Fruit fly (Drosophila melanogaster): ENCODE data around the gene Kah.

Gene Kah

DNA sequence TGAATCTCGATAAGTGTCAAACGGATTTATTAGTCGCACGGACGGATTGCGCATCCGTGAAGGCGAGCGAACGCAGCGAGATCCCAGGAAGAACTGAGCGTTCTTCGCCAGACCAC, at the start of gene Kah:
TSS of gene Kah (minus strand) at position 101 of the 116 bp plus-strand sequence.
- TF ChIP-seq Sin3A (optimal IDR thresholded peaks at IDR 0.05) = no peak

DNA sequence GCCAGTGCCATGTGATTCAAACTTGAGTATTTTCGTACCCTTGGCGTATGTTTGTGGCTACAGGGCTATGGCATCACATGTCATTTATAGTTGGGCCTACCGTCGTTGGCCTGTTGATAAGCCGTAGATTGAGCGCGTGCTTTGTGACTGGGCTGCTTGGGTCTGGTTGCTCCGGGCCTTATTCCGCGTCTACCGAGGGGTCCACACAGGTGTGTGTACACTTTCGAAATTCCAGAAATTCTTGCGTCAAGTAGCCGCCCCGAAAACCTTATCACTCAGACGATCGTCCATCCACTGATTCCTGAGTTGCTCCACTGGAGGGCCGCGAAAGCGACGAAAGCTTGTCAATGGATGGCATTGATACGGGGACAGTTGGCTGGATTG, 48.9 kb upstream of the Kah start:
- TF ChIP-seq insv (optimal IDR thresholded peaks at IDR 0.05) (no peak), Sin3A (optimal IDR thresholded peaks at IDR 0.05) (no peak), h (optimal IDR thresholded peaks at IDR 0.05) (no peak), ttk (optimal IDR thresholded peaks at IDR 0.05) (no peak), Myc (optimal IDR thresholded peaks at IDR 0.05) (no peak), psq (optimal IDR thresholded peaks at IDR 0.05) (no peak)

DNA sequence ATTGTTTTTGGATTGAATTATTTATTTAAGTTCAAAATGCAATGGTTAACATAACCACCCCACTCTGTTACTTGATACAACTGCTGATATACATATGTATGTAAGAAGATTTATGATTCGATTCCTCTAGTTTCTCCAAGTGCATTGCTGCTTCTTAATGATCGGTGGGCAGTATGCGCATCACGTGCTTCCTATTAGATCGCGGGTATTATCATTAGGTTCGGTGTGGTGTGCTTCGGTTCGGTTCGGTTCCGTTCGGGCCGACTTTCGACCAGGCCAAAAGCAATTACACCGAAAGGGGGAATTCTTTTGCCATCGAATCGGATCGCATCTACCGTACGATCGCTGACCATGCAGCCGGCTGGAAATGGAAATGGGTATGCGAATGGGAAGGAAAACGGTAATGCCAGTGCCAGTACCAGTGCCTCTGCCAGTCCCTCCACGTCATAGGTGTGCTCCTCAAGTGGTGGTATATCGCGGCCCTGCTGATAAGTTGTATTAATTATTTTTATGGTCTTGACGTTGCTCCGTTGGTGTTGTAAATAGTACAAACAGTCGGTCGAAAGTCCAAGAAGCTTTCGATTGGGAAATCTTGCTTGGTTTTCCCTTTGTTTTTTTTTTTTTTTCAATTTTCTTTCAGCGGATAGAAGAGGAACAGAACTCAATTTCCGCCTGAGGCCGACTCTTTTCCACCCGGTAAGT, 48.4 kb upstream of the Kah start:
- no peak for TF ChIP-seq ttk (optimal IDR thresholded peaks at IDR 0.05)
- no peak for TF ChIP-seq Myc (optimal IDR thresholded peaks at IDR 0.05)
- no peak for TF ChIP-seq h (optimal IDR thresholded peaks at IDR 0.05)
- no peak for TF ChIP-seq insv (optimal IDR thresholded peaks at IDR 0.05)
- no peak for TF ChIP-seq Sin3A (optimal IDR thresholded peaks at IDR 0.05)
- no peak for TF ChIP-seq psq (optimal IDR thresholded peaks at IDR 0.05)

DNA sequence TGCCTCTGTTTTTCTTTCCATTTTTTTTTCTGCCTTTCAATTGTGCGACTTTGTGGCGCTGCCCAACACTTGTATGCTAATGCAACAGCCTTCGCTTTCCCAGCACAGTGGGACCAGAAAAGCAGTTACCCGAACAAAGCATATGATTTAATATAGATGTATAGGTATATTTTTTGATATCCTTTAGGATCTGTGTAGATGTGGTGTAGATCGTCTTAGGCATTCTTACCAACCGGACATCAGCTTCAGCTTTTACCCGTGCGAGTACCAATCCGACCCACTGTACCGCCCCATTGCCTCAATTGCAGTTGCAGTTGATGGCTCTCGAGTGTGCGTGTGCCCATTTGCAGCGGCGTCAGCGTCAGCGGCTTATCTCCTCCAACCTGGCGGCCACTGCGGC, 47.4 kb upstream of the Kah start:
- no peak for TF ChIP-seq Myc (optimal IDR thresholded peaks at IDR 0.05)
- TF ChIP-seq Sin3A (optimal IDR thresholded peaks at IDR 0.05) = no peak
- no peak for TF ChIP-seq psq (optimal IDR thresholded peaks at IDR 0.05)

DNA sequence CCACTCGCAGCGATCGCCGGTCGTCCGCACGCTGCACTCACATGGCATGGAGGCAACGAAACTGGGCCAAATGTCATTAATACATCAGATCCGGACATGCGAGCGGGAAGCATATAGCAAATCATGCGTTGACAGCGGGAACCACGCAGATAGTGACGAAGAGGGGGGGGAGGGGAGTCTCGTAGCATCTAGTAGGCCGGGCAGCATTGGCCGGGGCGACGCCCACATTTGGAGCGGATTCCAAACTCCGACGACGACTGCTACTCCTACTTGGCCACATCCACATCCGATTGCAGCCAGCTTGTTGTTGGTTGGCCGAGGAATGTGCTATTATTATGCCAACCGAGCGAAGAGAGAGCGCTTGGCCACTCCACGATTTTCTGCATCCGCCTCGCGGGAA, 46.5 kb upstream of the Kah start:
- TF ChIP-seq Sin3A (optimal IDR thresholded peaks at IDR 0.05) (no peak), Myc (optimal IDR thresholded peaks at IDR 0.05) (no peak), ttk (optimal IDR thresholded peaks at IDR 0.05) (no peak), h (optimal IDR thresholded peaks at IDR 0.05) (no peak), psq (optimal IDR thresholded peaks at IDR 0.05) (no peak), insv (optimal IDR thresholded peaks at IDR 0.05) (no peak)

DNA sequence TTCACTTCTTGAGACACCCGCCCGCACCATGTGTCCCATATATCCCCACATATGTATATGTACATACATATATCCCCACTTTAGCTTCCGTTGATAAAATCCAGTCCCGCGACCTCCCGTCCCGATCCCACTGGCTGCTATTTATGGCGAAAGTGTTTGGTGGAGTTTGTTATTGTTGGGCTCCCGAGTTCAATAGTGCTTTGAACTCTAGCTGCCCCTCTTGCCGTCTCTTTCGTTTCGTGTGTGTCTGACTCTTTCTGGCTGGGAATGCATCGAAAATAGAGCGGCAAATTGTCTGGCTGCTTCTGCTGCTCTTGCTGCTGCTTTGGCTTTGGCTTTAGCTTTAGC, 45.9 kb upstream of the Kah start:
- TF ChIP-seq Myc (optimal IDR thresholded peaks at IDR 0.05) (no peak), psq (optimal IDR thresholded peaks at IDR 0.05) (no peak), insv (optimal IDR thresholded peaks at IDR 0.05) (no peak), h (optimal IDR thresholded peaks at IDR 0.05) (no peak), ttk (optimal IDR thresholded peaks at IDR 0.05) (no peak), Sin3A (optimal IDR thresholded peaks at IDR 0.05) (no peak)

DNA sequence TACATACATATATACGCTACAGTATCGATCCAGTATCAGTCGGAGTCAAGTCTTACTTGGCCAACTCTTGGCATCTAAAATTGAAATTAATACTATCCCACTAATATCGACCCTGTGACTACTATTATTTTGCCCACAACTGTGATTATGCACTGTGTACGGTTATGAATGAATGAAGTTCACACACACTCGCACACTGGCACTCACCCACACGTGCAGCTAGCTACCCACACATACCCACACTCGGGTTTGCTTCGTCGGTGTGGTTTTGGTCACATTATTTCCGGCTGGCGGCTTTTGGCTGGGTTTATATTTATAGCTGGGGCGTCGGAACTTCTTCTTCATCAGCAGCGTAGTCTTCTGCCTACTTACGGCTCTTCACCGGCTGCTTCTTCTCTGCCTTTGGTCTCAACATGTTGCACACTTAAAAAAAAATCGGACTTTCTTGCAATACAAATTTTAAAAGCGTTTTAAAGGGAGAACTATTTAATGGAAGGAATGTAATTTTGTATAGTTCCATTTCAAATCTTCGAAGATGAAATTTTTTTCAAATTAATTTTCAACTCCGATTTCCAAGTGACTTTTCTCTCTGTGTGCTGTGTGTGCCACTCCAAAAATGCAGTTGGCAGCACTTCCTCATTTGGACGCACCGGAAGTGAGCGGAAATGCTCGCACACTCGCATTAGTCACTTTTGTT, 45.4 kb upstream of the Kah start:
- TF ChIP-seq h (optimal IDR thresholded peaks at IDR 0.05) (peak; percentile 79), insv (optimal IDR thresholded peaks at IDR 0.05) (no peak)

DNA sequence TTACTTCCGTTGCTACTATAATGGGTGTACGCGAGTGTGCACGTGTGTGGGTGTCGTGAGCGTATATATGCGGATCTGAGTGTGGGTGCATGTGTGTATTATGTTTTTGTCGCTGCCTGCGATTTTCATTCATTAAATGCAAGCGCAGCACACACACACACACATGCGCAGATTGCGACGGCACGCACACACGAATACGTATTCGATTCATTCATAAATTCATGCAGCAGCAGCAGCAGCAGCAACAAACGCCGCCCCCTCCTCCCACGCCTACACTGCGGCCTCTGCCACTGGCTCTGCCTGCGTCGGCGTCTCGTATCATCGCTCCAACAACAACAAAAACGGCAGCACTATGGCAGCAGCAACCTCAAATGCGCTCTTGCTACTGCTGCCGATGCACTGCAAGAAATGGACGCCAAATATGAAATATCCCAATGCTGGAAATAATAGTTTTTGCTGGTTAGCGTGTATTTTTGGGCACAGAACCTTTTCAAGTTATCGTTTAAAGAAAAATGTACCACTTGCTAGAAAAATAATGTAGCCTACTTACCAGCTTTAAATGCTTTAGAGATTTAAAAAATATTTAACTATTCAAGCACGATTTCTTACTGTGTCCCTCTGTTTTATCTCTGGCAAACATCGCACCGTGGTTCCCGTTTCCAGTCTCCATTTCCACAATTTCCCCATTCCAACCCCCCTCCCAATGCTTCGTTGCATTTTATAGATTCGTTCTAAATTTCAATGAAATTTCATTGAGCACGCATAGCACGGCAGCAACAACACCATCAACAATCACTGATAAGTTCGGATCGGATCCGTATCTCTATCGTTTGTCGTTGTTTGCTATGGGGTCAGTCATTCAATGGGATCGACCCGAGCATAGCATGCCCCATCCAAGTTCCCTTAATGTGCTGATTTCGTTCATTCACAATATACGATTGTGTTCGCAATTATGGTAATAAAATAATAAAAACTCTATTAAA, 44.5 kb upstream of the Kah start:
- TF ChIP-seq Sin3A (optimal IDR thresholded peaks at IDR 0.05) (no peak), ttk (optimal IDR thresholded peaks at IDR 0.05) (no peak), h (optimal IDR thresholded peaks at IDR 0.05) (no peak), Myc (optimal IDR thresholded peaks at IDR 0.05) (no peak), psq (optimal IDR thresholded peaks at IDR 0.05) (no peak), insv (optimal IDR thresholded peaks at IDR 0.05) (no peak)

DNA sequence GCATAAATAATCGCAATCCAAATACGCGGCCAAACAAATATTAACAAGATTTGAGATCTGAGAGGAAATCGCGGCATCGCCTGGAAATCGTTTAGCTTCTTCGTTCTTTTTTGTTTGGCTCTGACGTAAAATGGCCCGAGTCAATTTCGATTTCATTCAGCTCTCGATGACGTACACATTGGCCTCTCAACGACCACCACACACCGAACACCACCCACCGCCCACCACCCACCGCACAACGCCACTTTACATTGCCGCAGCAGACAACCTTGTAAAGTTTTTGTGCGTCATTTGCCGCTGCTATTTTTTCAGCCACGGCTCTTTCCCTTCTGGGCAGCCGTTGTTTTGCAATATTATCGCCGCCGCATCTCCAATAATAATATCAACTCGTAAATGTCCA, 43.0 kb upstream of the Kah start:
- no peak for TF ChIP-seq psq (optimal IDR thresholded peaks at IDR 0.05)
- TF ChIP-seq insv (optimal IDR thresholded peaks at IDR 0.05) = no peak
- TF ChIP-seq Myc (optimal IDR thresholded peaks at IDR 0.05) = no peak
- no peak for TF ChIP-seq ttk (optimal IDR thresholded peaks at IDR 0.05)
- no peak for TF ChIP-seq Sin3A (optimal IDR thresholded peaks at IDR 0.05)
- TF ChIP-seq h (optimal IDR thresholded peaks at IDR 0.05) = no peak

DNA sequence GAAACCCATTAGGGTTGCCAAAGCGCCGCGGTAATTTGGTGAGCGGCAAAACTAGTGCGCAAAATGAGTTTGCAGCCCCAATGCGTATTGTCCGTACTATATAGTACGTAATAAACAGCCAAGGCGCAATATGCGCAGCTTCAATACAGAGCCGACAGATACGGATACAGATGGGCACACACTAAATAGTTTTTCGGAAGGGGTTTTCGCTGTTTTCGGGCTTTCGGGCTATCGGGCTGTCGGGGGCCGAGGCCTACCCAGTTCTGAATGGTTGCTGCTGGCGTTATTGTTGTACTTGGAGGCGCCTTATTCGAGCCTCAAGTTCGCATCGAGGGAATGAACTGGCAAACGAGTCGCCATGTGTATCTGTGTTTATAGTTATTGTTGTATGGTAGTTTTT, 41.6 kb upstream of the Kah start:
- TF ChIP-seq ttk (optimal IDR thresholded peaks at IDR 0.05) = no peak
- TF ChIP-seq Myc (optimal IDR thresholded peaks at IDR 0.05) = no peak
- no peak for TF ChIP-seq Sin3A (optimal IDR thresholded peaks at IDR 0.05)
- no peak for TF ChIP-seq h (optimal IDR thresholded peaks at IDR 0.05)
- no peak for TF ChIP-seq insv (optimal IDR thresholded peaks at IDR 0.05)
- TF ChIP-seq psq (optimal IDR thresholded peaks at IDR 0.05) = no peak

DNA sequence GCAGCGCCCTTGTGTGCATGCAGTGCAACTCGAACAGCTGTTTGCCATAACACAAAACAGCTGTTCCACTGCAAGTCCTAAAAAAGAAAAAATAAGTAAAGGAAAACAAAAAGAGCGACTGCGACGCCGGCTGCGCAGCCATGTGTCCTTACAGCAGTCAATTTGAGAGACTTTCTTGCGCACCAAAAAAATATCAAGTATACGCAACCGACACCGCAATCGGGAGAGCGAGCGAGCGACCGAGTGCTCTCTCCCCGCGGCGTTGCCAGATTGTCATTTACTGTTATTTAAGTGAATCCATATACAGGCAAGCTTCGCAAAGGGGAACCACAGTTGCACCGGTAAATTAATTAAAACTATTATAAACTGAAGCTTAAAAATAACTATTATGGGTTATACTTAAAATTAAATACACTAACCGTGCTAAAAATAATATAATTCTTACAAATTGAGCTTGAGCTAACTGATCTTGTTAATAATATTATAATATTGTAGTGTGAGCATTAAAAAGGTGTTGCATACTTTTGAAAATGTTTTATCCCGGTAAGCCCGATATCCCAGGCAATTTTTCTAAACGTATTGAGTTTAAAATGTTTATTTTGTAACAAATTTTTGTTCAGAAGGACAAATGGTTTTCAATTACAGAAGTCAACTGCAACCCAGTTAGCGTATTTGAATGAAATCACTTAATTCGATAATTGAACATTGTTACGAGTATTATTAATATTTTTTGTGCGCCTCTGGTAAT, 41.0 kb upstream of the Kah start:
- TF ChIP-seq Sin3A (optimal IDR thresholded peaks at IDR 0.05) (no peak), insv (optimal IDR thresholded peaks at IDR 0.05) (no peak), h (optimal IDR thresholded peaks at IDR 0.05) (no peak), Myc (optimal IDR thresholded peaks at IDR 0.05) (no peak), ttk (optimal IDR thresholded peaks at IDR 0.05) (no peak), psq (optimal IDR thresholded peaks at IDR 0.05) (no peak)

DNA sequence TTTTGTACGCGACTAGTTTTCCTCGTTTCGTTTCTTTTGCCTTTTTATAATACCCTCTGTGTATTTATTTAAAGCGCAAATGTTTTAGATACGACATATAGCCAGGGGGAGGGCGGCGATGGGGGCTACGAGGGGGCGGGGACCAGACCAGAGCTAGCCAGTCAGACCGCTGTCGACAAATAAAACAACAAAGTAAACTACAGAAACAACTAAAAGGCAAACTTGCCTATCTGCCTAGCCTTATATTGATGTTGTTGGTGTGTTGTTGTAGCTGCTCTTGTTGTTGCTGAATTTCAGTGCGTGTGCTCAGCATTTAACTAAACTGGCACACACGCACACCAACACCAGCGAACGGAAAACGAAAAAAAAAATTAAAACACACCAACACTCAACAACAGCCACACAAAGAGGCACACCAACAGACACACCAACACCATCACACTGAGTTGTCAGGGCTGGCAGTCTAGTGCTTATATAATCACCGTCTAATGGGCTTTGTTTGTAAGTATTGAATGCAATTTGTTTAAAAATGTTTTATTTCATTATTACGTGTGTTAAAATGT, 40.4 kb upstream of the Kah start:
- no peak for TF ChIP-seq Myc (optimal IDR thresholded peaks at IDR 0.05)
- TF ChIP-seq Sin3A (optimal IDR thresholded peaks at IDR 0.05) = no peak
- TF ChIP-seq insv (optimal IDR thresholded peaks at IDR 0.05) = no peak
- TF ChIP-seq ttk (optimal IDR thresholded peaks at IDR 0.05) = no peak
- no peak for TF ChIP-seq h (optimal IDR thresholded peaks at IDR 0.05)
- no peak for TF ChIP-seq psq (optimal IDR thresholded peaks at IDR 0.05)

Data from Kc167 (cell line).